Worm (Caenorhabditis elegans) whole organism, midembryonic: Measurements from ENCODE around the gene sdz-5.

ENCODE experiments used
- T22C8.4 ChIP-seq: fragments of 200-800 bp; sonication (Bioruptor generic); IDR thresholded peaks from 2 replicates; pipeline ENCODE4 v1.3.6; 2022; ENCODE audit warnings: missing genetic modification characterization, missing compliant biosample characterization
- flt-1 ChIP-seq: fragments of 200-800 bp; sonication (Bioruptor generic); IDR thresholded peaks from 2 replicates; pipeline ENCODE4 v1.3.6; 2022; ENCODE audit warnings: missing genetic modification characterization, missing compliant biosample characterization
- med-1 ChIP-seq: sonication (generic microtip); optimal IDR thresholded peaks from 2 replicates; lab custom pipeline; 2017; ENCODE audit warnings: missing genetic modification characterization, mild to moderate bottlenecking, missing compliant biosample characterization, antibody characterized with exemption, missing genetic modification reagents; ENCODE audit not compliant: insufficient read depth
- ref-1 ChIP-seq: fragments of 200-800 bp; sonication (Bioruptor generic); conservative IDR thresholded peaks from 2 replicates; pipeline ENCODE4 v1.3.6; 2022; ENCODE audit warnings: missing genetic modification reagents, missing genetic modification characterization, missing compliant biosample characterization

- no peak for TF ChIP-seq flt-1 (GFP tag; lab: Robert Waterston, UW)
- no peak for TF ChIP-seq med-1
- TF ChIP-seq ref-1: no peak
- TF ChIP-seq T22C8.4 (GFP tag; lab: Robert Waterston, UW): no peak
Measured at ce11 chrII:2976597-2976996, 31.9 kb upstream of the sdz-5 start, which contains the start of gene nhr-88.
